Fruit fly (Drosophila melanogaster): ENCODE measurements around the gene IM33.

IM33 gene

DNA sequence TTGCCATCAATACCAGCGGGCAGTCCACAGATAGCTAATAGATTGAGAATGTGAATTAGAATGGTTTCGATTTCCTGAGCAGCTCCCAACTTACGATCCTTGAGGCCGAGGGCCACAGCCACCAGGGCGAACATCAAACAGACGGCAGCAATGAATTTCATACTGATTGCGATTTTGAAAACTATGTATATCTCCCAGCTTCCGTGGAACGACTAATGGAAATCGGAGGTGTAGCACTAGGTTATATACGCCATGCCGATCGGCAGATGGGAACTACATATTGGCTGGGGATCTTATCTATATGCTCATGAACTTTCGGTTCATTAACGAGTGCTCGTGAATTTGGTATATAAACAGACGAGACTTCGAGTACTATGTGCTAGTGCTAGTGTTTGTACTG is at the start of gene IM33:
TSS of gene IM33 (minus strand) at position 221 of the 400 bp plus-strand sequence.
- TF ChIP-seq ss (GFP tag; optimal IDR thresholded peaks at IDR 0.05), result no peak
- TF ChIP-seq acj6 (GFP tag; optimal IDR thresholded peaks at IDR 0.05), result no peak
- TF ChIP-seq net (GFP tag; optimal IDR thresholded peaks at IDR 0.05), result no peak
- TF ChIP-seq dac (GFP tag; optimal IDR thresholded peaks at IDR 0.05), result no peak
- no peak for TF ChIP-seq salr (GFP tag; optimal IDR thresholded peaks at IDR 0.05)
- no peak for TF ChIP-seq CG6792 (GFP tag; optimal IDR thresholded peaks at IDR 0.05)
- TF ChIP-seq CG10669 (GFP tag; optimal IDR thresholded peaks at IDR 0.05), result no peak
- no peak for TF ChIP-seq CG8632 (GFP tag; optimal IDR thresholded peaks at IDR 0.05)
- TF ChIP-seq CG8119 (GFP tag; IDR thresholded peaks at IDR 0.05), result no peak

dm6 chr2L:3740443-3740842 is 44.0 kb upstream of the IM33 start:
- TF ChIP-seq Eip78C (GFP tag) (peak; percentile 14), CG11902 (GFP tag; optimal IDR thresholded peaks at IDR 0.05) (no peak)

DNA sequence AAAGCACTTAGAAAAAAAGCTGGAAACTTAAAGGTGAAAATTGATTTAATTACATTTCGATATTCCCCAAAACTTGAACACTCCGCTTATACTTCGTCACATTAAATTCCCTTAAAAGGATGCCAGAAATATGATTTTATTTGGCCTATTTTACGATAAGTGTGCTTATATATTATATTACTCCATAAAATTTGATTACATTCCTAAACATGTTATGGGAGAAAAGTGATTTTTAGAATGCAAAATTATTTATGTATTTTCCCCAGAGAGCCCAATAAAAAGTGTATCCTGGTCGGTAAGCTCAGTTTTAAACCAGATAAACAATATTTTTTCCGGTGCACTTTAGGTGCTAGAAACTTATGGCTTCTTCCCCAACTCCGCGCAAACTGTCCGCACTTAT is 41.2 kb upstream of the IM33 start:
- TF ChIP-seq net (GFP tag; optimal IDR thresholded peaks at IDR 0.05), result no peak
- TF ChIP-seq svp (GFP tag), result peak; percentile 57
- TF ChIP-seq CG1621 (tag; optimal IDR thresholded peaks at IDR 0.05), result no peak
- peak; percentile 16 for TF ChIP-seq CG4318 (GFP tag; optimal IDR thresholded peaks at IDR 0.05)
- TF ChIP-seq CG9139 (GFP tag; optimal IDR thresholded peaks at IDR 0.05), result no peak
- peak; percentile 34 for TF ChIP-seq OdsH (GFP tag; optimal IDR thresholded peaks at IDR 0.05)
- no peak for TF ChIP-seq dac (GFP tag; optimal IDR thresholded peaks at IDR 0.05)
- no peak for TF ChIP-seq CG8632 (GFP tag; optimal IDR thresholded peaks at IDR 0.05)
- no peak for TF ChIP-seq Sox15 (GFP tag; optimal IDR thresholded peaks at IDR 0.05)
- TF ChIP-seq CG31627 (GFP tag; optimal IDR thresholded peaks at IDR 0.05), result no peak
- TF ChIP-seq CG8119 (GFP tag; IDR thresholded peaks at IDR 0.05), result no peak
- TF ChIP-seq CG6276 (GFP tag; optimal IDR thresholded peaks at IDR 0.05), result peak; percentile 2
- no peak for TF ChIP-seq CG3032 (tag; optimal IDR thresholded peaks at IDR 0.05)
- peak; percentile 31 for TF ChIP-seq achi (GFP tag; optimal IDR thresholded peaks at IDR 0.05)
- no peak for TF ChIP-seq Blimp-1 (GFP tag; optimal IDR thresholded peaks at IDR 0.05)
- TF ChIP-seq Hr4 (GFP tag; optimal IDR thresholded peaks at IDR 0.05), result peak; percentile 58
- TF ChIP-seq Sox14 (GFP tag; optimal IDR thresholded peaks at IDR 0.05), result no peak
- no peak for TF ChIP-seq Lpt (GFP tag; optimal IDR thresholded peaks at IDR 0.05)
- TF ChIP-seq CG11762 (GFP tag; optimal IDR thresholded peaks at IDR 0.05; ENCODE audit: insufficient read depth), result no peak
- peak; percentile 88 for TF ChIP-seq Eip78C (GFP tag)
- TF ChIP-seq vri (GFP tag; optimal IDR thresholded peaks at IDR 0.05), result no peak
- TF ChIP-seq Ets96B (tag; optimal IDR thresholded peaks at IDR 0.05), result peak; percentile 14
- no peak for TF ChIP-seq Ets21C (GFP tag; optimal IDR thresholded peaks at IDR 0.05)
- TF ChIP-seq salr (GFP tag; optimal IDR thresholded peaks at IDR 0.05), result peak in 1 of 2 experiments; percentile 1
- TF ChIP-seq CG16779 (tag; optimal IDR thresholded peaks at IDR 0.05), result no peak
- peak; percentile 60 for TF ChIP-seq CG32006 (GFP tag; optimal IDR thresholded peaks at IDR 0.05)

DNA sequence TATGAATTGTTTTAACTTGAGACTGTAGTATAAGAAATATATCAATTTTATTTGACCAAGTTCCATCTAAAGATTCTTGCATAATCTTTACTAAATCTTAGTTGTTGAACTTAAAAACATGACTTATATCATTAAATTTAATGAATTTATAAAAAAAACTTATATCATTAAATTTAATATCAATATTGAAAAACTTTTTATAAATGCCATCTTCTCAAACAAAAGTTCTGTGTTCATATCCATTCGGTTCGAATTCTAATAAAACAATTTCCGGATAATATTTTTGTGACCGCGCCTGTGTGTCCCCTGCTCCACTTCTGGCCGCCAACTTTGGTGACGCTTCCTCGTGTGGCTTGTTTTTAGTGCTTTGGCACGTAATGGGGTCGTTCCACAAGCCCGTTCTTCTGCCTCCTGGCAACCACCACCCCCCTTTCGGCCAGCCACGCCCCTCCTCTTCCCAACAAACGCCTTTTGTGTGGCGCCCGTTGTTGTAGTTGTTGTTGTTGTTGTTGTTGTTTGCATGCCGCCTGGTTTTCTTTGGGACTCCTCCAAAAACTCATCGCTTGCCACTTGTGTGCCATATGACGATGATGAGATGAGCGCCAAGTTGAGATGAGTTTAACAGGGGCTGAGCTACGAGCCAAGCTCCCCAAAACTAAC is 40.7 kb upstream of the IM33 start:
- TF ChIP-seq CG3032 (tag; optimal IDR thresholded peaks at IDR 0.05), result peak; percentile 4
- peak in 1 of 2 experiments; percentile 32 for TF ChIP-seq salr (GFP tag; optimal IDR thresholded peaks at IDR 0.05)
- no peak for TF ChIP-seq Blimp-1 (GFP tag; optimal IDR thresholded peaks at IDR 0.05)
- TF ChIP-seq CG6792 (GFP tag; optimal IDR thresholded peaks at IDR 0.05), result no peak
- no peak for TF ChIP-seq Ets21C (GFP tag; optimal IDR thresholded peaks at IDR 0.05)
- TF ChIP-seq achi (GFP tag; optimal IDR thresholded peaks at IDR 0.05), result peak; percentile 39
- TF ChIP-seq CG7368 (GFP tag; optimal IDR thresholded peaks at IDR 0.05), result no peak
- no peak for TF ChIP-seq Met (GFP tag; optimal IDR thresholded peaks at IDR 0.05)
- no peak for TF ChIP-seq Gug (GFP tag; IDR thresholded peaks at IDR 0.05)
- TF ChIP-seq Ets96B (tag; optimal IDR thresholded peaks at IDR 0.05), result peak; percentile 27
- no peak for TF ChIP-seq CG9139 (GFP tag; optimal IDR thresholded peaks at IDR 0.05)
- no peak for TF ChIP-seq CG11294 (GFP tag; IDR thresholded peaks at IDR 0.05)
- TF ChIP-seq Eip93F (GFP tag; optimal IDR thresholded peaks at IDR 0.05), result no peak
- no peak for TF ChIP-seq CG8319 (GFP tag; optimal IDR thresholded peaks at IDR 0.05)
- TF ChIP-seq Sox14 (GFP tag; optimal IDR thresholded peaks at IDR 0.05), result no peak
- peak; percentile 61 for TF ChIP-seq CG32006 (GFP tag; optimal IDR thresholded peaks at IDR 0.05)
- peak; percentile 13 for TF ChIP-seq CG34406 (GFP tag; optimal IDR thresholded peaks at IDR 0.05)
- peak; percentile 10 for TF ChIP-seq acj6 (GFP tag; optimal IDR thresholded peaks at IDR 0.05)
- peak; percentile 3 for TF ChIP-seq CG8632 (GFP tag; optimal IDR thresholded peaks at IDR 0.05)
- 0 out of 3 replicates have a peak, but pooled peaks have one; percentile 28 for TF ChIP-seq eg (GFP tag; IDR thresholded peaks at IDR 0.05)
- TF ChIP-seq net (GFP tag; optimal IDR thresholded peaks at IDR 0.05), result no peak
- no peak for TF ChIP-seq Sox102F (GFP tag; optimal IDR thresholded peaks at IDR 0.05)
- TF ChIP-seq Hr39 (GFP tag; optimal IDR thresholded peaks at IDR 0.05), result no peak
- TF ChIP-seq CG3919 (GFP tag; optimal IDR thresholded peaks at IDR 0.05), result peak; percentile 36
- TF ChIP-seq CG6276 (GFP tag; optimal IDR thresholded peaks at IDR 0.05), result peak; percentile 36
- TF ChIP-seq svp (GFP tag), result peak; percentile 56
- TF ChIP-seq CG6163 (GFP tag; IDR thresholded peaks at IDR 0.05), result no peak
- peak; percentile 29 for TF ChIP-seq OdsH (GFP tag; optimal IDR thresholded peaks at IDR 0.05)
